Worm (Caenorhabditis elegans) whole organism, L4 larva: ENCODE data around the gene C03H12.1.

Source experiments
- D1046.2 ChIP-seq: fragments of 200-800 bp; sonication (Bioruptor generic); IDR thresholded peaks from 2 replicates; pipeline ENCODE4 v1.3.6; 2022; ENCODE audit warnings: missing genetic modification characterization, missing compliant biosample characterization
- F10B5.3 ChIP-seq: sonication (generic microtip); optimal IDR thresholded peaks from 2 replicates; lab custom pipeline; 2016; ENCODE audit warnings: mild to moderate bottlenecking, missing genetic modification characterization, missing compliant biosample characterization
- aha-1 ChIP-seq: fragments of 150-350 bp; peaks from one replicate; lab custom pipeline; 2014; ENCODE audit warnings: missing biosample characterization, missing genetic modification characterization
- ceh-20 ChIP-seq: fragments of 200-800 bp; sonication (Bioruptor generic); IDR thresholded peaks from 2 replicates; pipeline ENCODE4 v1.3.6; 2022; ENCODE audit warnings: missing genetic modification reagents, missing genetic modification characterization, missing compliant biosample characterization
- ceh-44 ChIP-seq: fragments of 200-800 bp; sonication (Bioruptor generic); IDR thresholded peaks from 2 replicates; pipeline ENCODE4 v1.3.6; 2022; ENCODE audit warnings: missing genetic modification reagents, missing genetic modification characterization, missing compliant biosample characterization
- ceh-62 ChIP-seq: sonication (generic microtip); optimal IDR thresholded peaks from 2 replicates; lab custom pipeline; 2017; ENCODE audit warnings: missing biosample characterization, missing genetic modification characterization
- ces-1 ChIP-seq: fragments of 150-350 bp; sonication (generic microtip); optimal IDR thresholded peaks from 4 replicates; lab custom pipeline; 2014; ENCODE audit warnings: missing biosample characterization, missing genetic modification reagents, missing genetic modification characterization
- ctbp-1 ChIP-seq: fragments of 200-800 bp; sonication (Bioruptor generic); IDR thresholded peaks from 2 replicates; pipeline ENCODE4 v1.3.6; 2022; ENCODE audit warnings: missing genetic modification reagents, missing genetic modification characterization, missing compliant biosample characterization
- daf-12 ChIP-seq: fragments of 150-350 bp; optimal IDR thresholded peaks from 2 replicates; lab custom pipeline; 2014; ENCODE audit warnings: missing biosample characterization, missing genetic modification reagents, missing genetic modification characterization
- daf-16 ChIP-seq, 3 experiments: sonication (generic microtip); optimal IDR thresholded peaks; 2 replicates each; lab custom pipeline; 2016 to 2017; ENCODE audit warnings: missing genetic modification characterization in 3 of 3, missing genetic modification reagents in 3 of 3, mild to moderate bottlenecking in 2 of 3, missing compliant biosample characterization in 2 of 3, missing biosample characterization in 1 of 3, moderate library complexity in 1 of 3
- dmd-6 ChIP-seq: fragments of 200-800 bp; sonication (Bioruptor generic); IDR thresholded peaks from 2 replicates; pipeline ENCODE4 v1.3.6; 2022; ENCODE audit warnings: missing genetic modification reagents, missing genetic modification characterization, missing compliant biosample characterization
- dmd-9 ChIP-seq: fragments of 200-800 bp; sonication (Bioruptor generic); IDR thresholded peaks from 2 replicates; pipeline ENCODE4 v1.3.6; 2022; ENCODE audit warnings: missing genetic modification reagents, missing genetic modification characterization, missing compliant biosample characterization
- dve-1 ChIP-seq: sonication (generic microtip); optimal IDR thresholded peaks from 2 replicates; lab custom pipeline; 2017; ENCODE audit warnings: antibody characterized with exemption, mild to moderate bottlenecking, missing genetic modification characterization, missing compliant biosample characterization; ENCODE audit not compliant: insufficient read depth
- egl-27 ChIP-seq: sonication (generic microtip); optimal IDR thresholded peaks from 3 replicates; lab custom pipeline; 2017; ENCODE audit warnings: missing biosample characterization, missing genetic modification reagents, missing genetic modification characterization
- egl-43 ChIP-seq: fragments of 200-800 bp; sonication (Bioruptor generic); IDR thresholded peaks from 2 replicates; pipeline ENCODE4 v1.3.6; 2022; ENCODE audit warnings: missing genetic modification reagents, missing genetic modification characterization, missing compliant biosample characterization
- hlh-30 ChIP-seq: sonication (generic microtip); optimal IDR thresholded peaks from 2 replicates; lab custom pipeline; 2017; ENCODE audit warnings: antibody characterized with exemption, mild to moderate bottlenecking, missing genetic modification characterization, missing compliant biosample characterization; ENCODE audit not compliant: insufficient read depth
- lsy-2 ChIP-seq, 2 experiments: fragments of 150-350 bp in 1 of 2; sonication (generic microtip) in 1 of 2; optimal IDR thresholded peaks; 2 replicates each; lab custom pipeline; 2014 to 2017; ENCODE audit warnings: missing biosample characterization in 2 of 2, missing genetic modification characterization in 2 of 2
- madf-9 ChIP-seq: fragments of 200-800 bp; sonication (Bioruptor generic); conservative IDR thresholded peaks from 2 replicates; pipeline ENCODE4 v1.3.6; 2022; ENCODE audit warnings: missing genetic modification reagents, missing genetic modification characterization, missing compliant biosample characterization
- mdl-1 ChIP-seq, 2 experiments: fragments of 150-350 bp in 1 of 2; sonication (generic microtip) in 1 of 2; optimal IDR thresholded peaks; 2 replicates each; lab custom pipeline; 2014 to 2017; ENCODE audit warnings: missing biosample characterization in 2 of 2, missing genetic modification characterization in 2 of 2
- mes-2 ChIP-seq: sonication (generic microtip); optimal IDR thresholded peaks from 2 replicates; lab custom pipeline; 2016; ENCODE audit warnings: missing genotype, mild to moderate bottlenecking, missing genetic modification characterization, missing compliant biosample characterization; ENCODE audit not compliant: poor library complexity, severe bottlenecking
- nhr-6 ChIP-seq: fragments of 150-350 bp; optimal IDR thresholded peaks from 2 replicates; lab custom pipeline; 2014; ENCODE audit warnings: missing biosample characterization, missing genetic modification characterization
- pha-4 ChIP-seq, 2 experiments: fragments of 150-350 bp in 1 of 2; fragments of 200-800 bp in 1 of 2; sonication (Bioruptor generic) in 1 of 2; IDR thresholded peaks in 1 of 2; optimal IDR thresholded peaks in 1 of 2; 2 replicates each; pipeline versions ENCODE4 v1.3.6 to Lab custom; 2014 to 2022; ENCODE audit warnings: missing genetic modification characterization in 2 of 2, missing genetic modification reagents in 2 of 2, missing biosample characterization in 1 of 2, missing compliant biosample characterization in 1 of 2
- php-3 ChIP-seq: fragments of 200-800 bp; sonication (Bioruptor generic); IDR thresholded peaks from 2 replicates; pipeline ENCODE4 v1.3.6; 2022; ENCODE audit warnings: missing genetic modification reagents, missing genetic modification characterization, missing compliant biosample characterization
- pqm-1 ChIP-seq: sonication (generic microtip); optimal IDR thresholded peaks from 2 replicates; lab custom pipeline; 2017; ENCODE audit warnings: missing biosample characterization, missing genetic modification characterization
- rbr-2 ChIP-seq: sonication (generic microtip); optimal IDR thresholded peaks from 2 replicates; lab custom pipeline; 2016; ENCODE audit warnings: missing genotype, missing genetic modification characterization, missing compliant biosample characterization
- saeg-2 ChIP-seq: fragments of 200-800 bp; sonication (Bioruptor generic); IDR thresholded peaks from 2 replicates; pipeline ENCODE4 v1.3.6; 2022; ENCODE audit warnings: missing genetic modification reagents, missing genetic modification characterization, missing compliant biosample characterization
- set-16 ChIP-seq: fragments of 200-800 bp; sonication (Bioruptor generic); IDR thresholded peaks from 2 replicates; pipeline ENCODE4 v1.3.6; 2022; ENCODE audit warnings: missing genetic modification reagents, missing genetic modification characterization, missing compliant biosample characterization
- skn-1 ChIP-seq: fragments of 150-350 bp; optimal IDR thresholded peaks from 2 replicates; lab custom pipeline; 2014; ENCODE audit warnings: missing biosample characterization, missing genetic modification characterization
- snpc-1.2 ChIP-seq: fragments of 200-800 bp; sonication (Bioruptor generic); IDR thresholded peaks from 2 replicates; pipeline ENCODE4 v1.3.6; 2022; ENCODE audit warnings: missing genetic modification reagents, missing genetic modification characterization, missing compliant biosample characterization
- tag-97 ChIP-seq: fragments of 200-800 bp; sonication (Bioruptor generic); IDR thresholded peaks from 2 replicates; pipeline ENCODE4 v1.3.6; 2022; ENCODE audit warnings: missing genetic modification characterization, missing compliant biosample characterization
- unc-130 ChIP-seq: sonication (generic microtip); optimal IDR thresholded peaks from 2 replicates; lab custom pipeline; 2016; ENCODE audit warnings: missing genetic modification reagents, missing genetic modification characterization, missing compliant biosample characterization
- zip-2 ChIP-seq: fragments of 150-350 bp; optimal IDR thresholded peaks from 2 replicates; lab custom pipeline; 2014; ENCODE audit warnings: missing biosample characterization, missing genetic modification characterization

The C03H12.1 gene

ce11 chrX:15650428-15650827, 38.8 kb upstream of the C03H12.1 start:
- TF ChIP-seq aha-1 (tag; lab: Kevin White, UChicago): peak; percentile 9
- no peak for TF ChIP-seq D1046.2 (GFP tag; lab: Robert Waterston, UW)
- no peak for TF ChIP-seq madf-9 (GFP tag; lab: Robert Waterston, UW)
- no peak for TF ChIP-seq zip-2 (tag; lab: Kevin White, UChicago)
- 0 out of 2 replicates have a peak, but pooled peaks have one; percentile 15 for TF ChIP-seq dmd-9 (GFP tag; lab: Robert Waterston, UW)
- no peak for TF ChIP-seq daf-12
- no peak for TF ChIP-seq egl-27 (tag; lab: Kevin White, UChicago)
- no peak for TF ChIP-seq F10B5.3 (tag; lab: Kevin White, UChicago)
- TF ChIP-seq mes-2 (tag; lab: Kevin White, UChicago): no peak
- TF ChIP-seq mdl-1 (tag; optimal IDR thresholded peaks at IDR 0.05; lab: Kevin White, UChicago): no peak
- TF ChIP-seq nhr-6 (tag; lab: Kevin White, UChicago): no peak
- TF ChIP-seq set-16 (GFP tag; lab: Robert Waterston, UW): peak; percentile 90

- TF ChIP-seq set-16 (GFP tag; lab: Robert Waterston, UW) (no peak), unc-130 (GFP tag; lab: Kevin White, UChicago) (no peak), hlh-30 (no peak), egl-43 (GFP tag; lab: Robert Waterston, UW) (no peak)
These were observed 38.3 kb upstream of the C03H12.1 start, which contains the start of gene F59D12.3 for ce11 chrX:15650919-15651420. TSS of gene F59D12.3 (minus strand) at chrX:15650969.

- TF ChIP-seq F10B5.3 (tag; lab: Kevin White, UChicago): no peak
- TF ChIP-seq pqm-1 (tag; lab: Kevin White, UChicago): no peak
- 0 out of 2 replicates have a peak, but pooled peaks have one; percentile 19 for TF ChIP-seq ctbp-1 (GFP tag; lab: Robert Waterston, UW)
- TF ChIP-seq lsy-2 (tag; optimal IDR thresholded peaks at IDR 0.05; lab: Kevin White, UChicago): no peak
- TF ChIP-seq nhr-6 (tag; lab: Kevin White, UChicago): no peak
- no peak for TF ChIP-seq dve-1 (tag; lab: Kevin White, UChicago)
- TF ChIP-seq php-3 (GFP tag; lab: Robert Waterston, UW): no peak
- TF ChIP-seq ces-1: no peak
- TF ChIP-seq saeg-2 (GFP tag; lab: Robert Waterston, UW): no peak
- TF ChIP-seq daf-16 (GFP tag; optimal IDR thresholded peaks at IDR 0.05; lab: Kevin White, UChicago): peak in 1 of 2 experiments; percentile 4
- TF ChIP-seq daf-16 (tag; optimal IDR thresholded peaks at IDR 0.05; lab: Kevin White, UChicago): no peak
- peak; percentile 33 for TF ChIP-seq rbr-2
- no peak for TF ChIP-seq skn-1 (tag; lab: Kevin White, UChicago)
- 0 out of 2 replicates have a peak, but pooled peaks have one; percentile 12 for TF ChIP-seq snpc-1.2
- no peak for TF ChIP-seq D1046.2 (GFP tag; lab: Robert Waterston, UW)
- no peak for TF ChIP-seq dmd-6 (GFP tag; lab: Robert Waterston, UW)
- TF ChIP-seq pha-4 (GFP tag; IDR thresholded peaks at IDR 0.05; lab: Robert Waterston, UW): no peak
- no peak for TF ChIP-seq pha-4 (tag; optimal IDR thresholded peaks at IDR 0.05; lab: Kevin White, UChicago)
- TF ChIP-seq ceh-20 (GFP tag; lab: Robert Waterston, UW): no peak
These were observed 36.1 kb upstream of the C03H12.1 start for ce11 chrX:15653196-15653595.

- TF ChIP-seq aha-1 (tag; lab: Kevin White, UChicago) (peak; percentile 58), ceh-62 (no peak), ceh-44 (GFP tag; lab: Robert Waterston, UW) (no peak), tag-97 (GFP tag; lab: Robert Waterston, UW) (no peak)
- TF ChIP-seq, all 104 proteins: peak for 1
These were observed 34.3 kb upstream of the C03H12.1 start for ce11 chrX:15654969-15655368.
